Fruit fly (Drosophila melanogaster): ENCODE measurements around the gene CG13484.
A peak's percentile ranks its signal among the peaks of the same experiment; 100 is the strongest.

- TF ChIP-seq Hr83 (GFP tag; optimal IDR thresholded peaks at IDR 0.05; ENCODE audit: poor library complexity, severe bottlenecking), result peak; percentile 44
- peak; percentile 32 for TF ChIP-seq psq (GFP tag; optimal IDR thresholded peaks at IDR 0.05)
- TF ChIP-seq Abd-B (GFP tag; optimal IDR thresholded peaks at IDR 0.05), result no peak
- no peak for TF ChIP-seq Jra (GFP tag; optimal IDR thresholded peaks at IDR 0.05)
- TF ChIP-seq CrebA (GFP tag; optimal IDR thresholded peaks at IDR 0.05; ENCODE audit: borderline replicate concordance), result no peak
- TF ChIP-seq Hr78 (GFP tag; optimal IDR thresholded peaks at IDR 0.05), result no peak
- TF ChIP-seq woc (GFP tag; optimal IDR thresholded peaks at IDR 0.05), result no peak
- peak; percentile 43 for TF ChIP-seq h (GFP tag; optimal IDR thresholded peaks at IDR 0.05)
- no peak for TF ChIP-seq pan (optimal IDR thresholded peaks at IDR 0.05)
These were observed at the start of gene CG13484, which contains the start of gene Frl for dm6 chr3L:14053073-14053643.

Measured in whole organism, wandering third instar larva.